Fruit fly (Drosophila melanogaster) whole organism, pupa: ENCODE measurements around the gene CG15742.

Source experiments
- CG12605 ChIP-seq: fragments of 200-800 bp; sonication (Bioruptor generic); IDR thresholded peaks from 2 replicates; pipeline ENCODE4 v1.3.6; 2022; ENCODE audit warnings: missing biosample characterization, missing genetic modification characterization
- CG13204 ChIP-seq: fragments of 200-800 bp; sonication (Bioruptor generic); optimal IDR thresholded peaks from 2 replicates; lab custom pipeline; 2018; ENCODE audit warnings: missing biosample characterization, mild to moderate bottlenecking, missing genetic modification characterization, moderate library complexity
- CG15710 ChIP-seq: fragments of 200-800 bp; sonication (Bioruptor generic); optimal IDR thresholded peaks from 2 replicates; lab custom pipeline; 2018; ENCODE audit warnings: missing biosample characterization, mild to moderate bottlenecking, missing genetic modification characterization, moderate library complexity
- CG17806 ChIP-seq: fragments of 200-800 bp; sonication (Bioruptor generic); optimal IDR thresholded peaks from 2 replicates; lab custom pipeline; 2018; ENCODE audit warnings: missing biosample characterization, mild to moderate bottlenecking, missing genetic modification characterization, moderate library complexity
- CG32121 ChIP-seq: fragments of 200-800 bp; sonication (Bioruptor generic); IDR thresholded peaks from 2 replicates; pipeline ENCODE4 v1.3.6; 2022; ENCODE audit warnings: missing biosample characterization, missing genetic modification characterization
- CG34367 ChIP-seq: fragments of 200-800 bp; sonication (Bioruptor generic); optimal IDR thresholded peaks from 2 replicates; lab custom pipeline; 2018; ENCODE audit warnings: missing biosample characterization, mild to moderate bottlenecking, missing genetic modification characterization
- CG8159 ChIP-seq: fragments of 200-800 bp; sonication (Bioruptor generic); optimal IDR thresholded peaks from 3 replicates; lab custom pipeline; 2018; ENCODE audit warnings: missing biosample characterization, mild to moderate bottlenecking, missing genetic modification characterization, moderate library complexity
- CG9948 ChIP-seq: fragments of 200-800 bp; sonication (Bioruptor generic); optimal IDR thresholded peaks from 2 replicates; lab custom pipeline; 2018; ENCODE audit warnings: missing biosample characterization, mild to moderate bottlenecking, missing genetic modification characterization, moderate library complexity
- EcR ChIP-seq: fragments of 200-800 bp; sonication (Bioruptor generic); optimal IDR thresholded peaks from 3 replicates; lab custom pipeline; 2019; ENCODE audit warnings: missing biosample characterization, missing genetic modification characterization, mild to moderate bottlenecking, moderate library complexity, missing genetic modification reagents
- Ets98B ChIP-seq: fragments of 200-800 bp; sonication (Bioruptor generic); IDR thresholded peaks from 2 replicates; pipeline ENCODE4 v1.3.6; 2022; ENCODE audit warnings: missing biosample characterization, missing genetic modification characterization
- gl ChIP-seq: fragments of 200-800 bp; sonication (Bioruptor generic); optimal IDR thresholded peaks from 2 replicates; lab custom pipeline; 2018; ENCODE audit warnings: missing biosample characterization, mild to moderate bottlenecking, missing genetic modification characterization
- rn ChIP-seq: fragments of 200-800 bp; sonication (Bioruptor generic); IDR thresholded peaks from 2 replicates; pipeline ENCODE4 v1.3.6; 2022; ENCODE audit warnings: missing biosample characterization, missing genetic modification characterization

- TF ChIP-seq Ets98B (GFP tag; lab: Robert Waterston, UW), result no peak
- TF ChIP-seq rn (GFP tag; lab: Robert Waterston, UW), result no peak
- TF ChIP-seq CG17806 (tag; lab: Kevin White, UChicago), result no peak
- no peak for TF ChIP-seq CG34367
- no peak for TF ChIP-seq CG8159 (tag; lab: Kevin White, UChicago)
- TF ChIP-seq CG13204 (GFP tag; lab: Kevin White, UChicago), result no peak
- TF ChIP-seq gl (tag; lab: Kevin White, UChicago), result no peak
- TF ChIP-seq CG15710 (tag; lab: Kevin White, UChicago), result no peak
- TF ChIP-seq CG32121, result no peak
- TF ChIP-seq CG9948 (tag; lab: Kevin White, UChicago), result no peak
- TF ChIP-seq EcR (GFP tag; lab: Kevin White, UChicago), result no peak
- TF ChIP-seq CG12605 (GFP tag; lab: Robert Waterston, UW), result no peak
Observed at dm6 chrX:13278468-13278982, 20.2 kb upstream of the CG15742 start.
